Worm (Caenorhabditis elegans): Measurements from ENCODE around the gene F48G7.7.

ce11 chrV:615275-615674, 10.9 kb downstream of the F48G7.7 start, which contains the start of gene F48G7.13:
- no peak for TF ChIP-seq hnd-1 (tag; optimal IDR thresholded peaks at IDR 0.05)
- TF ChIP-seq F13C5.2 (tag; optimal IDR thresholded peaks at IDR 0.05): no peak
- TF ChIP-seq aly-1 (tag; optimal IDR thresholded peaks at IDR 0.05): no peak
- no peak for TF ChIP-seq B0310.2 (tag; optimal IDR thresholded peaks at IDR 0.05)
- TF ChIP-seq hmg-4 (GFP tag; optimal IDR thresholded peaks at IDR 0.05): no peak
- no peak for TF ChIP-seq flt-1 (GFP tag; IDR thresholded peaks at IDR 0.05)

All from whole organism, early embryonic.